Worm (Caenorhabditis elegans): Measurements from ENCODE around the gene cdk-4.
A peak's percentile ranks its signal among the peaks of the same experiment; 100 is the strongest.

Gene cdk-4

ce11 chrX:13518861-13519713, at the start of gene cdk-4, which contains the start of gene F18H3.1:
Gene cdk-4, minus strand, starts transcription at chrX:13518911.
Gene F18H3.1, plus strand, starts transcription at chrX:13519663.
- TF ChIP-seq skn-1 (tag; optimal IDR thresholded peaks at IDR 0.05) (no peak), nhr-21 (tag; optimal IDR thresholded peaks at IDR 0.05) (no peak), lin-11 (tag; optimal IDR thresholded peaks at IDR 0.05) (no peak), peb-1 (tag; optimal IDR thresholded peaks at IDR 0.05) (no peak), dmd-4 (tag; optimal IDR thresholded peaks at IDR 0.05) (no peak), nhr-12 (tag; optimal IDR thresholded peaks at IDR 0.05) (no peak), ama-1 (optimal IDR thresholded peaks at IDR 0.05) (no peak), blmp-1 (tag; optimal IDR thresholded peaks at IDR 0.05; ENCODE audit: insufficient read depth) (no peak), elt-3 (tag; optimal IDR thresholded peaks at IDR 0.05) (no peak), Y55F3AM.14 (GFP tag; optimal IDR thresholded peaks at IDR 0.05) (no peak), egl-27 (tag; optimal IDR thresholded peaks at IDR 0.05) (no peak), ceh-16 (tag; optimal IDR thresholded peaks at IDR 0.05) (peak; percentile 29), crh-2 (tag; optimal IDR thresholded peaks at IDR 0.05) (peak; percentile 56), sem-4 (tag; optimal IDR thresholded peaks at IDR 0.05) (peak; percentile 52), unc-39 (tag; optimal IDR thresholded peaks at IDR 0.05) (no peak), nhr-237 (tag; optimal IDR thresholded peaks at IDR 0.05) (no peak), mbf-1 (tag; optimal IDR thresholded peaks at IDR 0.05) (no peak), ztf-1 (GFP tag; conservative IDR thresholded peaks at IDR 0.05) (no peak), nhr-6 (tag; optimal IDR thresholded peaks at IDR 0.05) (no peak), F13H6.1 (tag; optimal IDR thresholded peaks at IDR 0.05) (peak; percentile 15), nhr-10 (tag; optimal IDR thresholded peaks at IDR 0.05) (no peak), lin-39 (tag; optimal IDR thresholded peaks at IDR 0.05) (no peak), ceh-82 (tag; optimal IDR thresholded peaks at IDR 0.05) (no peak), C34F6.9 (tag; optimal IDR thresholded peaks at IDR 0.05) (peak; percentile 81), aly-2 (tag; optimal IDR thresholded peaks at IDR 0.05) (no peak), unc-55 (GFP tag; optimal IDR thresholded peaks at IDR 0.05) (peak; percentile 94), ZK546.5 (tag; optimal IDR thresholded peaks at IDR 0.05) (no peak), nhr-25 (tag; optimal IDR thresholded peaks at IDR 0.05) (peak; percentile 23), ztf-11 (tag; optimal IDR thresholded peaks at IDR 0.05) (no peak), snpc-4 (tag; optimal IDR thresholded peaks at IDR 0.05) (no peak), lsy-2 (tag; optimal IDR thresholded peaks at IDR 0.05) (peak in 1 of 2 experiments; percentile 52), nhr-23 (tag; optimal IDR thresholded peaks at IDR 0.05) (no peak), nhr-129 (tag; optimal IDR thresholded peaks at IDR 0.05) (peak; percentile 77), elt-1 (tag; optimal IDR thresholded peaks at IDR 0.05) (no peak), R02D3.7 (tag; optimal IDR thresholded peaks at IDR 0.05) (no peak), nhr-77 (tag; optimal IDR thresholded peaks at IDR 0.05) (no peak), ztf-4 (tag; optimal IDR thresholded peaks at IDR 0.05) (no peak), gmeb-1 (tag; optimal IDR thresholded peaks at IDR 0.05) (no peak), zag-1 (tag; optimal IDR thresholded peaks at IDR 0.05) (peak; percentile 1), sma-9 (GFP tag; optimal IDR thresholded peaks at IDR 0.05) (no peak), sma-9 (tag; optimal IDR thresholded peaks at IDR 0.05) (no peak), alr-1 (tag; optimal IDR thresholded peaks at IDR 0.05) (no peak), lin-13 (GFP tag; optimal IDR thresholded peaks at IDR 0.05) (peak; percentile 12), fos-1 (tag; optimal IDR thresholded peaks at IDR 0.05) (peak; percentile 20), mab-5 (tag; optimal IDR thresholded peaks at IDR 0.05) (no peak), unc-62 (GFP tag; optimal IDR thresholded peaks at IDR 0.05) (no peak)

ce11 chrX:13566436-13566835, 47.7 kb upstream of the cdk-4 start, which contains the start of gene R01E6.2:
Gene R01E6.2, minus strand, starts transcription at chrX:13566536.
- no peak for TF ChIP-seq mab-5 (tag; optimal IDR thresholded peaks at IDR 0.05)
- no peak for TF ChIP-seq C34F6.9 (tag; optimal IDR thresholded peaks at IDR 0.05)
- no peak for TF ChIP-seq mbf-1 (tag; optimal IDR thresholded peaks at IDR 0.05)
- no peak for TF ChIP-seq dmd-4 (tag; optimal IDR thresholded peaks at IDR 0.05)
- no peak for TF ChIP-seq skn-1 (tag; optimal IDR thresholded peaks at IDR 0.05)
- no peak for TF ChIP-seq sem-4 (tag; optimal IDR thresholded peaks at IDR 0.05)
- no peak for TF ChIP-seq ztf-4 (tag; optimal IDR thresholded peaks at IDR 0.05)
- TF ChIP-seq nhr-237 (tag; optimal IDR thresholded peaks at IDR 0.05), result no peak
- no peak for TF ChIP-seq ceh-16 (tag; optimal IDR thresholded peaks at IDR 0.05)
- no peak for TF ChIP-seq nhr-12 (tag; optimal IDR thresholded peaks at IDR 0.05)
- no peak for TF ChIP-seq ztf-1 (GFP tag; conservative IDR thresholded peaks at IDR 0.05)

All from whole organism, L2 larva.